Worm (Caenorhabditis elegans) whole organism, L1 larva: ENCODE results near the gene F54F2.6.

Source experiments
- ama-1 ChIP-seq: fragments of 150-350 bp; optimal IDR thresholded peaks from 2 replicates; lab custom pipeline; 2014
- snpc-4 ChIP-seq: fragments of 150-350 bp; optimal IDR thresholded peaks from 2 replicates; lab custom pipeline; 2014; ENCODE audit warnings: missing biosample characterization, missing genetic modification characterization
- sptf-1 ChIP-seq: fragments of 150-350 bp; optimal IDR thresholded peaks from 2 replicates; lab custom pipeline; 2014; ENCODE audit warnings: missing biosample characterization, missing genetic modification characterization

DNA sequence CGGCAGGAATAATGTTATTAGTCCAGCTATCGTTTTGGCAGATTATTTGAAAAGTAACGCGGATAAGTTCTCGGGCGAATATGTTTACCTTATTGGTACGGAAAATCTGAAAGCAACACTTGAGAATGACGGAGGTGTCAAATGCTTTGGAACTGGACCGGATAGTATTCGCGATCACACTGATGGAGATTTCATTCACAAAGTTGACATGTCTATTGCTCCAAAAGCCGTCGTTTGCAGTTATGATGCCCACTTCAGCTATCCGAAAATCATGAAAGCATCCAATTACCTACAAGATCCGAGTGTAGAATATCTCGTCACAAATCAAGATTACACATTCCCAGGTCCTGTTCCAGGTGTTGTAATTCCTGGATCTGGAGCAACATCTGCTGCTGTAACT, 27.1 kb downstream of the F54F2.6 start:
- no peak for TF ChIP-seq snpc-4 (tag; lab: Kevin White, UChicago)
- no peak for TF ChIP-seq sptf-1 (tag; lab: Kevin White, UChicago)
- TF ChIP-seq ama-1 (lab: Kevin White, UChicago): no peak
